Fruit fly (Drosophila melanogaster): ENCODE results near the gene Ype.

Gene Ype

dm6 chrX:13376520-13376919 lies 10.7 kb downstream of the Ype start:
- TF ChIP-seq sv (GFP tag; optimal IDR thresholded peaks at IDR 0.05): peak; percentile 0
- peak; percentile 22 for TF ChIP-seq psq (GFP tag; optimal IDR thresholded peaks at IDR 0.05)
- no peak for TF ChIP-seq OdsH (GFP tag; optimal IDR thresholded peaks at IDR 0.05)
- no peak for TF ChIP-seq jim (GFP tag; optimal IDR thresholded peaks at IDR 0.05)
- TF ChIP-seq fru (GFP tag; optimal IDR thresholded peaks at IDR 0.05): peak; percentile 55
- TF ChIP-seq ey (GFP tag; optimal IDR thresholded peaks at IDR 0.05): peak; percentile 34
- no peak for TF ChIP-seq Rel (GFP tag; optimal IDR thresholded peaks at IDR 0.05)
- no peak for TF ChIP-seq Rel (tag; optimal IDR thresholded peaks at IDR 0.05)
- no peak for TF ChIP-seq dl (GFP tag; optimal IDR thresholded peaks at IDR 0.05; ENCODE audit: insufficient read depth in 1 of 2, partially characterized antibody in 2 of 2)
- TF ChIP-seq h (GFP tag; optimal IDR thresholded peaks at IDR 0.05): peak; percentile 50
- TF ChIP-seq pan (optimal IDR thresholded peaks at IDR 0.05): no peak
- no peak for TF ChIP-seq CrebA (GFP tag; optimal IDR thresholded peaks at IDR 0.05; ENCODE audit: borderline replicate concordance)
- peak; percentile 1 for TF ChIP-seq tai (GFP tag; optimal IDR thresholded peaks at IDR 0.05)
- TF ChIP-seq rgr (GFP tag; optimal IDR thresholded peaks at IDR 0.05): peak; percentile 51
- peak in 1 of 2 experiments; percentile 57 for TF ChIP-seq foxo (GFP tag; optimal IDR thresholded peaks at IDR 0.05)
- TF ChIP-seq Vsx2 (GFP tag; optimal IDR thresholded peaks at IDR 0.05; ENCODE audit: partially characterized antibody): no peak
- no peak for TF ChIP-seq sage (GFP tag; optimal IDR thresholded peaks at IDR 0.05)

- TF ChIP-seq sv (GFP tag; optimal IDR thresholded peaks at IDR 0.05) (no peak), Myc (optimal IDR thresholded peaks at IDR 0.05) (no peak), pan (optimal IDR thresholded peaks at IDR 0.05) (no peak), dsf (GFP tag; optimal IDR thresholded peaks at IDR 0.05; ENCODE audit: borderline replicate concordance) (no peak), tai (GFP tag; optimal IDR thresholded peaks at IDR 0.05) (no peak), Sp1 (GFP tag; optimal IDR thresholded peaks at IDR 0.05) (no peak), OdsH (GFP tag; optimal IDR thresholded peaks at IDR 0.05) (no peak), GATAd (GFP tag; optimal IDR thresholded peaks at IDR 0.05) (no peak), brk (GFP tag; optimal IDR thresholded peaks at IDR 0.05) (no peak), Rel (GFP tag; optimal IDR thresholded peaks at IDR 0.05) (no peak), Rel (tag; optimal IDR thresholded peaks at IDR 0.05) (no peak), br (GFP tag; optimal IDR thresholded peaks at IDR 0.05) (no peak), Dif (GFP tag; optimal IDR thresholded peaks at IDR 0.05; ENCODE audit: partially characterized antibody) (no peak), foxo (GFP tag; optimal IDR thresholded peaks at IDR 0.05) (no peak), Abd-B (GFP tag; optimal IDR thresholded peaks at IDR 0.05) (no peak), CrebA (GFP tag; optimal IDR thresholded peaks at IDR 0.05; ENCODE audit: borderline replicate concordance) (no peak), Jra (GFP tag; optimal IDR thresholded peaks at IDR 0.05) (no peak), usp (GFP tag; optimal IDR thresholded peaks at IDR 0.05) (no peak)
These were observed 11.7 kb downstream of the Ype start for dm6 chrX:13375489-13375997.

- no peak for TF ChIP-seq CrebA (GFP tag; optimal IDR thresholded peaks at IDR 0.05; ENCODE audit: borderline replicate concordance)
- TF ChIP-seq Jra (GFP tag; optimal IDR thresholded peaks at IDR 0.05): no peak
- no peak for TF ChIP-seq sv (GFP tag; optimal IDR thresholded peaks at IDR 0.05)
These were observed 12.2 kb downstream of the Ype start for dm6 chrX:13374979-13375378.

- TF ChIP-seq jim (GFP tag; optimal IDR thresholded peaks at IDR 0.05) (no peak), woc (GFP tag; optimal IDR thresholded peaks at IDR 0.05) (no peak), fru (GFP tag; optimal IDR thresholded peaks at IDR 0.05) (no peak), Dfd (GFP tag; optimal IDR thresholded peaks at IDR 0.05) (no peak), lola (GFP tag; optimal IDR thresholded peaks at IDR 0.05) (no peak), Dif (GFP tag; optimal IDR thresholded peaks at IDR 0.05; ENCODE audit: partially characterized antibody) (no peak), HLH106 (tag; optimal IDR thresholded peaks at IDR 0.05) (no peak), GATAd (GFP tag; optimal IDR thresholded peaks at IDR 0.05) (no peak), CrebA (GFP tag; optimal IDR thresholded peaks at IDR 0.05; ENCODE audit: borderline replicate concordance) (no peak), Hnf4 (GFP tag; optimal IDR thresholded peaks at IDR 0.05) (no peak), pan (optimal IDR thresholded peaks at IDR 0.05) (no peak), Vsx2 (GFP tag; optimal IDR thresholded peaks at IDR 0.05; ENCODE audit: partially characterized antibody) (no peak), CG32264 (GFP tag; optimal IDR thresholded peaks at IDR 0.05) (no peak)
These were observed 13.1 kb downstream of the Ype start for dm6 chrX:13374154-13374536.
